Worm (Caenorhabditis elegans) whole organism, mixed stage, embryonic: ENCODE data around the gene C01G12.3.

Source experiments
- ceh-83 ChIP-seq: fragments of 200-800 bp; sonication (Bioruptor generic); optimal IDR thresholded peaks from 2 replicates; lab custom pipeline; 2018; ENCODE audit warnings: mild to moderate bottlenecking, missing genetic modification characterization, missing compliant biosample characterization
- elt-3 ChIP-seq: fragments of 150-350 bp; optimal IDR thresholded peaks from 2 replicates; lab custom pipeline; 2014; ENCODE audit warnings: missing biosample characterization, missing genetic modification characterization
- lin-13 ChIP-seq: fragments of 150-350 bp; optimal IDR thresholded peaks from 2 replicates; lab custom pipeline; 2014; ENCODE audit warnings: missing biosample characterization, missing genetic modification characterization
- mab-5 ChIP-seq: fragments of 150-350 bp; optimal IDR thresholded peaks from 2 replicates; lab custom pipeline; 2014; ENCODE audit warnings: missing biosample characterization, missing genetic modification characterization
- mep-1 ChIP-seq: fragments of 150-350 bp; optimal IDR thresholded peaks from 2 replicates; lab custom pipeline; 2017; ENCODE audit warnings: missing biosample characterization, missing genetic modification reagents, missing genetic modification characterization, inconsistent platforms
- nhr-12 ChIP-seq: fragments of 150-350 bp; optimal IDR thresholded peaks from 2 replicates; lab custom pipeline; 2014; ENCODE audit warnings: missing biosample characterization, missing genetic modification characterization
- nhr-237 ChIP-seq: fragments of 150-350 bp; optimal IDR thresholded peaks from 2 replicates; lab custom pipeline; 2014; ENCODE audit warnings: missing biosample characterization, missing genetic modification characterization
- nhr-28 ChIP-seq: fragments of 150-350 bp; optimal IDR thresholded peaks from 2 replicates; lab custom pipeline; 2014; ENCODE audit warnings: missing biosample characterization, missing genetic modification characterization
- nhr-76 ChIP-seq: sonication (generic microtip); optimal IDR thresholded peaks from 2 replicates; lab custom pipeline; 2017; ENCODE audit warnings: missing biosample characterization, missing genetic modification characterization
- sptf-1 ChIP-seq: sonication (generic microtip); optimal IDR thresholded peaks from 2 replicates; lab custom pipeline; 2017; ENCODE audit warnings: mild to moderate bottlenecking, missing genetic modification characterization, moderate library complexity, missing compliant biosample characterization
- unc-120 ChIP-seq: sonication (generic microtip); optimal IDR thresholded peaks from 2 replicates; lab custom pipeline; 2017; ENCODE audit warnings: missing genetic modification characterization, missing compliant biosample characterization; ENCODE audit not compliant: poor library complexity, severe bottlenecking
- unc-62 ChIP-seq: fragments of 150-350 bp; optimal IDR thresholded peaks from 2 replicates; lab custom pipeline; 2014; ENCODE audit warnings: missing biosample characterization, missing genetic modification reagents, missing genetic modification characterization

DNA sequence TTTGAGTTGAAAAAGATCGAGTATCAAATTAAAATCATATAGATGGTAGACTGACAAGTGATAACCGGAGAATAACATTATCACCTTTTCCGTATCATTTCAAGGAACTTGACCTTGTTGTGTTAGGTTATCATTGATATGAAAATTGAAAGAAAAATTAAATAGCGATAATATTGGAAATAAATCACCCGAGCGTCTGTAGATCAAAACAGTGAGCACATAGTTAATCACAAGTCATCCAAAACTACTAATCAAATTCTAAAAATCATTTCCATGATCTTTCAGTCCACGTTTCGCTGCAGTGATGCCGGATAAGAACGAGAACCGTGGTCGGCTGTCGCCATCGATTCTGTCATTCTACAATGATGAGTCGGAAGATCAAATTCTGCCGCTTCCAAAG, 37.7 kb upstream of the C01G12.3 start:
- TF ChIP-seq unc-62 (GFP tag; lab: Kevin White, UChicago) = no peak
- no peak for TF ChIP-seq mep-1 (tag; lab: Kevin White, UChicago)
- no peak for TF ChIP-seq sptf-1 (tag; lab: Kevin White, UChicago)
- TF ChIP-seq nhr-12 (tag; lab: Kevin White, UChicago) = no peak
- no peak for TF ChIP-seq elt-3 (tag; lab: Kevin White, UChicago)
- no peak for TF ChIP-seq nhr-76 (tag; lab: Kevin White, UChicago)
- TF ChIP-seq mab-5 = no peak
- no peak for TF ChIP-seq nhr-28 (tag; lab: Kevin White, UChicago)
- TF ChIP-seq lin-13 (tag; lab: Kevin White, UChicago) = no peak
- TF ChIP-seq unc-120 (tag; lab: Kevin White, UChicago) = no peak
- no peak for TF ChIP-seq nhr-237
- no peak for TF ChIP-seq ceh-83
